Worm (Caenorhabditis elegans) whole organism, young adult: ENCODE results near the gene D2023.6.

Experiments used
- F33H1.4 ChIP-seq: fragments of 200-800 bp; sonication (Bioruptor generic); IDR thresholded peaks from 2 replicates; pipeline ENCODE4 v1.3.6; 2022; ENCODE audit warnings: missing genetic modification reagents, missing genetic modification characterization, missing compliant biosample characterization
- Y67H2A.10 ChIP-seq: fragments of 200-800 bp; sonication (Bioruptor generic); conservative IDR thresholded peaks from 2 replicates; pipeline ENCODE4 v1.3.6; 2022; ENCODE audit warnings: missing genetic modification reagents, missing genetic modification characterization, missing compliant biosample characterization
- dpff-1 ChIP-seq: sonication (generic microtip); optimal IDR thresholded peaks from 2 replicates; lab custom pipeline; 2017; ENCODE audit warnings: mild to moderate bottlenecking, missing genetic modification characterization, missing compliant biosample characterization
- dpl-1 ChIP-seq: fragments of 150-350 bp; optimal IDR thresholded peaks from 2 replicates; lab custom pipeline; 2014; ENCODE audit warnings: missing biosample characterization, missing genetic modification reagents, missing genetic modification characterization
- lag-1 ChIP-seq: fragments of 200-800 bp; sonication (Bioruptor generic); IDR thresholded peaks from 2 replicates; pipeline ENCODE4 v1.3.6; 2022; ENCODE audit warnings: missing genetic modification reagents, missing genetic modification characterization, missing compliant biosample characterization
- lin-26 ChIP-seq: fragments of 200-800 bp; sonication (Bioruptor generic); IDR thresholded peaks from 2 replicates; pipeline ENCODE4 v1.3.6; 2022; ENCODE audit warnings: missing genetic modification reagents, missing genetic modification characterization, missing compliant biosample characterization
- madf-3 ChIP-seq: fragments of 200-800 bp; sonication (Bioruptor generic); IDR thresholded peaks from 2 replicates; pipeline ENCODE4 v1.3.6; 2022; ENCODE audit warnings: missing genetic modification reagents, missing genetic modification characterization, missing compliant biosample characterization
- mxl-1 ChIP-seq: sonication (generic microtip); optimal IDR thresholded peaks from 2 replicates; lab custom pipeline; 2016; ENCODE audit warnings: missing genetic modification characterization, missing compliant biosample characterization
- nhr-179 ChIP-seq: sonication (generic microtip); optimal IDR thresholded peaks from 2 replicates; lab custom pipeline; 2016; ENCODE audit warnings: mild to moderate bottlenecking, missing genetic modification characterization, missing compliant biosample characterization
- snpc-1.1 ChIP-seq: sonication (generic microtip); optimal IDR thresholded peaks from 2 replicates; lab custom pipeline; 2017; ENCODE audit warnings: missing genetic modification characterization, mild to moderate bottlenecking, missing compliant biosample characterization, antibody characterized with exemption, moderate library complexity, missing genotype, missing genetic modification reagents; ENCODE audit not compliant: insufficient read depth
- snpc-4 ChIP-seq, 5 experiments: fragments of 150-350 bp in 1 of 5; sonication (generic microtip) in 4 of 5; optimal IDR thresholded peaks; 2 replicates each; lab custom pipeline; 2014 to 2018; ENCODE audit warnings: missing genetic modification characterization in 5 of 5, missing biosample characterization in 3 of 5, antibody characterized with exemption in 2 of 5, mild to moderate bottlenecking in 2 of 5, missing compliant biosample characterization in 2 of 5, missing genotype in 2 of 5, moderate library complexity in 2 of 5, missing genetic modification reagents in 1 of 5
- unc-130 ChIP-seq: sonication (generic microtip); optimal IDR thresholded peaks from 2 replicates; lab custom pipeline; 2016; ENCODE audit warnings: missing genetic modification reagents, missing genetic modification characterization, missing compliant biosample characterization
- ztf-25 ChIP-seq: fragments of 200-800 bp; sonication (Bioruptor generic); IDR thresholded peaks from 2 replicates; pipeline ENCODE4 v1.3.6; 2022; ENCODE audit warnings: missing genetic modification reagents, missing genetic modification characterization, missing compliant biosample characterization
- ztf-6 ChIP-seq: fragments of 200-800 bp; sonication (Bioruptor generic); IDR thresholded peaks from 2 replicates; pipeline ENCODE4 v1.3.6; 2022; ENCODE audit warnings: missing genetic modification reagents, missing genetic modification characterization, missing compliant biosample characterization

DNA sequence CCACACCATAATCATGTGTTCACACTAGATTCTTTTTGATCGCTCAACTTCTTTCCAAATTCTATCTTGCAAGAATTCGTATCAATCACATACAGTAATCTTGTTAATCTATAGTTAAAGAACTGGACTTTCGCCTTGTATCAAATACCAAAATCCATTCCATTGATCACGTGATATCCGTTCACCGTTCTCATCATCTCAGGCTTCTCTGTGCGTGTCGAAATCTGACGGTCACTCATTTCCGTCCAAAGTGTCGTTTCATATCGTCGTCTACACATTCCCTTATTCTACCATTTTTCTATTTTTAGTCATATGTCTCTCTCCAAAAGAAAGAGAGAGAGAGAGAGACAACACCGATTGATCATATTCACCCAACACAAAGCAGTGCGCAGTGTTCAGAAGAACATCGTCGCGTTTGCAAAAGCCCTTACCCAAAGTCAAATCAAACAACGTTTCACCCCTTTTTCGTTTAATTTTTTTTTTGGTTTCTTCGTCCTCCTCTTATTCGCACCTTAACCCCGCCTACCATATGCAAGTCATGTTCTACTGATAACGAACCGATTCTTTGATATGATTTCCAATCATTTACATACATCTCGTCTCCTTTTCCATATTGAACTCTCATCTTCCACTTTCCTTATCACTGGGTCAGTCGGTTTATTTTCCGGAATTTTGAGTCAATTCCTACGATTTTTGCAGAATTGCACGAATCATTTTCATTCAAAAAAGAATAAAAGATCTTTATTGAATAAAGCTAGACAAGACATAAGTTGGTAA lies 32.1 kb downstream of the D2023.6 start:
- TF ChIP-seq Y67H2A.10 (GFP tag; lab: Robert Waterston, UW): no peak
- TF ChIP-seq snpc-4 (GFP tag; optimal IDR thresholded peaks at IDR 0.05; lab: Kevin White, UChicago): no peak
- no peak for TF ChIP-seq snpc-4 (tag; optimal IDR thresholded peaks at IDR 0.05; lab: Kevin White, UChicago)
- no peak for TF ChIP-seq lag-1
- no peak for TF ChIP-seq snpc-1.1 (tag; lab: Kevin White, UChicago)
- TF ChIP-seq mxl-1 (tag; lab: Kevin White, UChicago): no peak
- no peak for TF ChIP-seq madf-3 (GFP tag; lab: Robert Waterston, UW)
- no peak for TF ChIP-seq F33H1.4 (GFP tag; lab: Robert Waterston, UW)
- no peak for TF ChIP-seq ztf-25
- TF ChIP-seq dpff-1 (tag; lab: Kevin White, UChicago): no peak
- TF ChIP-seq dpl-1: no peak
- TF ChIP-seq unc-130: no peak
- no peak for TF ChIP-seq nhr-179 (tag; lab: Kevin White, UChicago)
- no peak for TF ChIP-seq lin-26
- no peak for TF ChIP-seq ztf-6
